Worm (Caenorhabditis elegans): Measurements from ENCODE around the gene K08B12.1.

Gene K08B12.1

ce11 chrV:6240735-6241134 lies 18.4 kb upstream of the K08B12.1 start:
- no peak for TF ChIP-seq zfh-2 (GFP tag; conservative IDR thresholded peaks at IDR 0.05)
- peak; percentile 57 for TF ChIP-seq nhr-80 (tag; optimal IDR thresholded peaks at IDR 0.05)
- no peak for TF ChIP-seq dpl-1 (GFP tag; optimal IDR thresholded peaks at IDR 0.05)
- peak in 1 of 2 experiments; percentile 36 for TF ChIP-seq let-607 (tag; optimal IDR thresholded peaks at IDR 0.05)
- TF ChIP-seq mel-28 (tag; optimal IDR thresholded peaks at IDR 0.05; ENCODE audit: borderline replicate concordance), result no peak
- TF ChIP-seq atf-7 (tag; optimal IDR thresholded peaks at IDR 0.05), result peak; percentile 29
- peak; percentile 88 for TF ChIP-seq pha-4 (tag; optimal IDR thresholded peaks at IDR 0.05)
- TF ChIP-seq ztf-22 (GFP tag; optimal IDR thresholded peaks at IDR 0.05), result peak; percentile 15
- TF ChIP-seq ztf-26 (tag; optimal IDR thresholded peaks at IDR 0.05), result peak; percentile 38
- TF ChIP-seq somi-1 (GFP tag; optimal IDR thresholded peaks at IDR 0.05), result peak; percentile 40
- no peak for TF ChIP-seq lir-1 (GFP tag; conservative IDR thresholded peaks at IDR 0.05)
- no peak for TF ChIP-seq hmg-1.2 (GFP tag; IDR thresholded peaks at IDR 0.05)
- TF ChIP-seq lin-40 (tag; optimal IDR thresholded peaks at IDR 0.05), result peak; percentile 48
- TF ChIP-seq madf-10 (tag; optimal IDR thresholded peaks at IDR 0.05), result peak; percentile 21
- no peak for TF ChIP-seq cebp-1 (GFP tag; IDR thresholded peaks at IDR 0.05)
- TF ChIP-seq cebp-1 (tag; optimal IDR thresholded peaks at IDR 0.05), result peak; percentile 67
- TF ChIP-seq B0336.3 (GFP tag; IDR thresholded peaks at IDR 0.05), result 0 out of 2 replicates have a peak, but pooled peaks have one; percentile 27
- peak; percentile 37; the same call in 1 of the 2 replicates for TF ChIP-seq mcd-1 (GFP tag; IDR thresholded peaks at IDR 0.05)
- TF ChIP-seq ceh-27 (GFP tag; optimal IDR thresholded peaks at IDR 0.05), result peak; percentile 20
- no peak for TF ChIP-seq F39B2.1 (GFP tag; IDR thresholded peaks at IDR 0.05)
- TF ChIP-seq tbp1 (GFP tag; optimal IDR thresholded peaks at IDR 0.05), result peak; percentile 25
- no peak for TF ChIP-seq ceh-91 (GFP tag; IDR thresholded peaks at IDR 0.05)

DNA sequence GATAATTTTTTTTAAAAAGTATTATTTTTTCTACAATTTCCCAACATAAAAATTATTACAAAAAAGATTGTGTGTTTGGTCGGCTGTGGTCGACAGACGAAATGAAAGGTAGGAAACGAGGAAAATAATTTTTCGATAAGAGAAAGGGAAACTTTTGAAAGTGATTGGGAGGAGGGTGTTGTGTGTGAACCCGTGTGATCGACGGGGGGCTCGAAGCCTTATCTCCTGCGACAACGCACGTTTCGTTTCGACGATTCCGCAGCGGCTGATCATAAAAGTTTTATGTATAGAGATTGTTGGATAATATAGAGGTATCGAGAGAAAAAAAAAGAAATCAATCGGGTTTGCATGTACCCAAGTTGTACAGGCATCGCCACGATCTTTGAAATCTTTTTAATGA lies 15.9 kb upstream of the K08B12.1 start:
- TF ChIP-seq nhr-120 (GFP tag; IDR thresholded peaks at IDR 0.05), result no peak
- TF ChIP-seq fkh-3 (tag; optimal IDR thresholded peaks at IDR 0.05), result no peak
- TF ChIP-seq Y56A3A.18 (GFP tag; IDR thresholded peaks at IDR 0.05), result no peak
- peak; percentile 46 for TF ChIP-seq atf-7 (tag; optimal IDR thresholded peaks at IDR 0.05)
- no peak for TF ChIP-seq ceh-27 (GFP tag; optimal IDR thresholded peaks at IDR 0.05)
- no peak for TF ChIP-seq ceh-40 (GFP tag; IDR thresholded peaks at IDR 0.05)
- TF ChIP-seq rcor-1 (GFP tag; IDR thresholded peaks at IDR 0.05), result no peak
- peak; percentile 4 for TF ChIP-seq chd-7 (tag; optimal IDR thresholded peaks at IDR 0.05)
- TF ChIP-seq C17E4.6 (GFP tag; IDR thresholded peaks at IDR 0.05), result no peak
- TF ChIP-seq ceh-100 (GFP tag; IDR thresholded peaks at IDR 0.05), result no peak
- TF ChIP-seq egrh-3 (GFP tag; IDR thresholded peaks at IDR 0.05), result no peak; the same call in 1 of the 2 replicates
- TF ChIP-seq Y53G8AR.9 (GFP tag; conservative IDR thresholded peaks at IDR 0.05), result no peak
- no peak for TF ChIP-seq snpc-4 (GFP tag; optimal IDR thresholded peaks at IDR 0.05)
- peak in 1 of 4 experiments; percentile 2 for TF ChIP-seq snpc-4 (tag; optimal IDR thresholded peaks at IDR 0.05)
- no peak for TF ChIP-seq madf-3 (GFP tag; IDR thresholded peaks at IDR 0.05)
- no peak for TF ChIP-seq efl-1 (GFP tag; optimal IDR thresholded peaks at IDR 0.05)
- TF ChIP-seq hmg-1.2 (GFP tag; IDR thresholded peaks at IDR 0.05), result 0 out of 2 replicates have a peak, but pooled peaks have one; percentile 7
- TF ChIP-seq attf-5 (GFP tag; optimal IDR thresholded peaks at IDR 0.05), result no peak
- TF ChIP-seq let-526 (GFP tag; IDR thresholded peaks at IDR 0.05), result no peak
- TF ChIP-seq nhr-80 (tag; optimal IDR thresholded peaks at IDR 0.05), result peak; percentile 93
- no peak for TF ChIP-seq nhr-27 (tag; optimal IDR thresholded peaks at IDR 0.05)
- TF ChIP-seq lin-40 (tag; optimal IDR thresholded peaks at IDR 0.05), result peak; percentile 13
- TF ChIP-seq cebp-1 (GFP tag; IDR thresholded peaks at IDR 0.05), result no peak
- peak; percentile 47 for TF ChIP-seq cebp-1 (tag; optimal IDR thresholded peaks at IDR 0.05)
- no peak for TF ChIP-seq attf-3 (GFP tag; conservative IDR thresholded peaks at IDR 0.05)
- TF ChIP-seq die-1 (tag; optimal IDR thresholded peaks at IDR 0.05), result no peak
- TF ChIP-seq him-1 (tag; optimal IDR thresholded peaks at IDR 0.05), result no peak
- TF ChIP-seq nhr-90 (tag; optimal IDR thresholded peaks at IDR 0.05), result no peak
- TF ChIP-seq egl-44 (GFP tag; IDR thresholded peaks at IDR 0.05), result no peak
- TF ChIP-seq aptf-3 (GFP tag; IDR thresholded peaks at IDR 0.05), result no peak
- no peak for TF ChIP-seq nfya-1 (tag; optimal IDR thresholded peaks at IDR 0.05; ENCODE audit: borderline replicate concordance, insufficient read depth)
- 0 out of 2 replicates have a peak, but pooled peaks have one; percentile 11 for TF ChIP-seq zfh-2 (GFP tag; conservative IDR thresholded peaks at IDR 0.05)
- TF ChIP-seq ceh-58 (GFP tag; IDR thresholded peaks at IDR 0.05), result no peak
- TF ChIP-seq ztf-28 (GFP tag; IDR thresholded peaks at IDR 0.05), result no peak
